Worm (Caenorhabditis elegans) whole organism, late embryonic: ENCODE data around the gene ZK666.8.

Experiments
- ama-1 ChIP-seq: fragments of 150-350 bp; optimal IDR thresholded peaks from 2 replicates; lab custom pipeline; 2014
- fkh-10 ChIP-seq: fragments of 150-350 bp; optimal IDR thresholded peaks from 2 replicates; lab custom pipeline; 2014; ENCODE audit warnings: missing biosample characterization, missing genetic modification reagents, missing genetic modification characterization
- fkh-6 ChIP-seq: sonication (generic microtip); optimal IDR thresholded peaks from 2 replicates; lab custom pipeline; 2016; ENCODE audit warnings: missing genetic modification characterization, missing compliant biosample characterization
- nfya-1 ChIP-seq: sonication (generic microtip); optimal IDR thresholded peaks from 2 replicates; lab custom pipeline; 2017; ENCODE audit warnings: missing genetic modification characterization, mild to moderate bottlenecking, missing compliant biosample characterization, antibody characterized with exemption, moderate library complexity
- nhr-11 ChIP-seq: fragments of 150-350 bp; optimal IDR thresholded peaks from 2 replicates; lab custom pipeline; 2014; ENCODE audit warnings: missing biosample characterization, missing genetic modification characterization
- pha-4 ChIP-seq: fragments of 150-350 bp; optimal IDR thresholded peaks from 2 replicates; lab custom pipeline; 2018; ENCODE audit warnings: missing biosample characterization, missing genetic modification reagents, missing genetic modification characterization
- sox-4 ChIP-seq: sonication (generic microtip); optimal IDR thresholded peaks from 2 replicates; lab custom pipeline; 2017; ENCODE audit warnings: mild to moderate bottlenecking, missing genetic modification characterization, inconsistent platforms, missing compliant biosample characterization
- tbx-2 ChIP-seq: sonication (generic microtip); optimal IDR thresholded peaks from 2 replicates; lab custom pipeline; 2016; ENCODE audit warnings: missing genetic modification characterization, missing compliant biosample characterization
- ttx-3 ChIP-seq: sonication (generic microtip); optimal IDR thresholded peaks from 2 replicates; lab custom pipeline; 2016; ENCODE audit warnings: missing genetic modification reagents, missing genetic modification characterization, missing compliant biosample characterization
- unc-3 ChIP-seq, 2 experiments: fragments of 200-800 bp in 1 of 2; sonication (Bioruptor generic) in 1 of 2; sonication (generic microtip) in 1 of 2; conservative IDR thresholded peaks in 1 of 2; optimal IDR thresholded peaks in 1 of 2; 2 replicates each; pipeline versions ENCODE4 v1.3.6 to Lab custom; 2016 to 2022; ENCODE audit warnings: missing compliant biosample characterization in 2 of 2, missing genetic modification characterization in 2 of 2, missing genetic modification reagents in 1 of 2
- unc-55 ChIP-seq: sonication (generic microtip); optimal IDR thresholded peaks from 2 replicates; lab custom pipeline; 2017; ENCODE audit warnings: missing biosample characterization, missing genetic modification reagents, missing genetic modification characterization

- no peak for TF ChIP-seq nhr-11 (tag; lab: Kevin White, UChicago)
- TF ChIP-seq unc-55, result no peak
- no peak for TF ChIP-seq ama-1 (lab: Kevin White, UChicago)
- TF ChIP-seq fkh-6 (tag; lab: Kevin White, UChicago), result no peak
- no peak for TF ChIP-seq ttx-3
- no peak for TF ChIP-seq fkh-10 (GFP tag; lab: Kevin White, UChicago)
- TF ChIP-seq tbx-2 (tag; lab: Kevin White, UChicago), result no peak
- TF ChIP-seq unc-3 (GFP tag; conservative IDR thresholded peaks at IDR 0.05; lab: Robert Waterston, UW), result no peak
- no peak for TF ChIP-seq unc-3 (tag; optimal IDR thresholded peaks at IDR 0.05; lab: Kevin White, UChicago)
- no peak for TF ChIP-seq pha-4 (tag; lab: Kevin White, UChicago)
- no peak for TF ChIP-seq sox-4 (tag; lab: Kevin White, UChicago)
- TF ChIP-seq nfya-1 (tag; lab: Kevin White, UChicago), result no peak
Observed at ce11 chrII:10537571-10537970, 44.6 kb upstream of the ZK666.8 start, which contains the start of gene R166.2.
